Worm (Caenorhabditis elegans): ENCODE measurements around the gene qua-1.
A peak's percentile ranks its signal among the peaks of the same experiment; 100 is the strongest.

qua-1 gene

ce11 chrII:8226475-8226874, 27.9 kb downstream of the qua-1 start (continued):
- TF ChIP-seq hpl-2 (GFP tag; optimal IDR thresholded peaks at IDR 0.05) (no peak), egl-27 (tag; optimal IDR thresholded peaks at IDR 0.05) (no peak), unc-30 (tag; optimal IDR thresholded peaks at IDR 0.05) (no peak), lin-14 (GFP tag; optimal IDR thresholded peaks at IDR 0.05) (no peak), efl-1 (optimal IDR thresholded peaks at IDR 0.05) (peak in 1 of 2 experiments; percentile 1), efl-1 (GFP tag; optimal IDR thresholded peaks at IDR 0.05 in 1 of 2) (no peak), tlp-1 (tag; optimal IDR thresholded peaks at IDR 0.05) (no peak), elt-3 (tag; optimal IDR thresholded peaks at IDR 0.05) (no peak), skn-1 (tag; optimal IDR thresholded peaks at IDR 0.05) (no peak), sptf-1 (tag; optimal IDR thresholded peaks at IDR 0.05) (no peak), grh-1 (GFP tag; IDR thresholded peaks at IDR 0.05) (no peak), rnt-1 (tag; optimal IDR thresholded peaks at IDR 0.05) (no peak), nhr-19 (GFP tag; conservative IDR thresholded peaks at IDR 0.05) (no peak), sup-37 (GFP tag; optimal IDR thresholded peaks at IDR 0.05) (no peak), mab-9 (GFP tag; IDR thresholded peaks at IDR 0.05) (no peak), C34B4.2 (tag; optimal IDR thresholded peaks at IDR 0.05) (no peak), alr-1 (tag; optimal IDR thresholded peaks at IDR 0.05; ENCODE audit: borderline replicate concordance) (no peak), elt-2 (tag; optimal IDR thresholded peaks at IDR 0.05) (peak; percentile 93), egl-13 (tag; optimal IDR thresholded peaks at IDR 0.05) (no peak), pag-3 (tag; optimal IDR thresholded peaks at IDR 0.05; ENCODE audit: borderline replicate concordance, insufficient read depth) (no peak), ceh-8 (GFP tag; optimal IDR thresholded peaks at IDR 0.05) (no peak), fkh-10 (GFP tag; optimal IDR thresholded peaks at IDR 0.05) (no peak), fkh-4 (tag; optimal IDR thresholded peaks at IDR 0.05; ENCODE audit: borderline replicate concordance) (no peak), lin-39 (tag; optimal IDR thresholded peaks at IDR 0.05) (no peak), unc-86 (tag; optimal IDR thresholded peaks at IDR 0.05) (no peak), nhr-28 (tag; optimal IDR thresholded peaks at IDR 0.05) (no peak), nhr-11 (tag; optimal IDR thresholded peaks at IDR 0.05) (no peak), hlh-4 (tag; optimal IDR thresholded peaks at IDR 0.05) (no peak), isw-1 (GFP tag; IDR thresholded peaks at IDR 0.05) (no peak), blmp-1 (tag; optimal IDR thresholded peaks at IDR 0.05) (peak; percentile 23), nhr-77 (tag; optimal IDR thresholded peaks at IDR 0.05) (no peak), nhr-47 (tag; optimal IDR thresholded peaks at IDR 0.05) (no peak), aha-1 (tag; optimal IDR thresholded peaks at IDR 0.05) (no peak), ztf-4 (tag; optimal IDR thresholded peaks at IDR 0.05) (no peak), Y116A8C.19 (tag; optimal IDR thresholded peaks at IDR 0.05; ENCODE audit: borderline replicate concordance) (no peak), lin-15B (tag; optimal IDR thresholded peaks at IDR 0.05) (no peak), ama-1 (optimal IDR thresholded peaks at IDR 0.05) (no peak), jun-1 (tag; optimal IDR thresholded peaks at IDR 0.05) (no peak), zag-1 (tag; optimal IDR thresholded peaks at IDR 0.05) (no peak), ceh-90 (tag; optimal IDR thresholded peaks at IDR 0.05) (no peak), snu-23 (GFP tag; optimal IDR thresholded peaks at IDR 0.05) (peak; percentile 9), unc-98 (GFP tag; IDR thresholded peaks at IDR 0.05) (no peak), ets-5 (GFP tag; IDR thresholded peaks at IDR 0.05) (no peak)

DNA sequence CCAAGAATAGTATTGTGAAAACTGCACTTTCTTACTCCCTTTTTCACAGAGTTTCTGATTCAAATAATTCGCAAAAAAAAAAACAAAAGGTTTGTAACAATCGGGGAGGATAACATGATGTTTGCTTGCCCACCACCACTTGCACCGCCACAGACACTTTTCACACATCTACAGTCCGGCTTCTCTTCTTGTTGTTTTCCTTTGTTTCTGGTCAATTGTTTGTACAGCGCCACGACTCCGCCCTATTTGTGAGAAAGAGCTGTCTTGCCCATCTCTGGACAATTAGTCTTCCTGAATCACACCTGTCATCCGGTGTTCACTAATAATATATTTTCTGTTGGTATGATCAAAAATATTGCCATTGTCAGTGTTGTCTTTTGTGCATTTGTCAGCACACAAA, 32.4 kb downstream of the qua-1 start, which contains the start of gene M110.9:
Gene M110.9 (plus strand): TSS at position 301 of the 400 bp plus-strand sequence.
- TF ChIP-seq skn-1 (tag; optimal IDR thresholded peaks at IDR 0.05), result no peak
- TF ChIP-seq mep-1 (tag; optimal IDR thresholded peaks at IDR 0.05), result no peak
- TF ChIP-seq hlh-4 (tag; optimal IDR thresholded peaks at IDR 0.05), result no peak
- no peak for TF ChIP-seq aha-1 (tag; optimal IDR thresholded peaks at IDR 0.05)
- TF ChIP-seq unc-62 (GFP tag; optimal IDR thresholded peaks at IDR 0.05), result no peak
- TF ChIP-seq sup-37 (GFP tag; optimal IDR thresholded peaks at IDR 0.05), result no peak
- TF ChIP-seq nhr-47 (tag; optimal IDR thresholded peaks at IDR 0.05), result no peak
